Worm (Caenorhabditis elegans) whole organism, L1 larva: ENCODE data around the gene Y66D12A.24.

Experiments
- C04F5.9 ChIP-seq: sonication (generic microtip); optimal IDR thresholded peaks from 2 replicates; lab custom pipeline; 2016; ENCODE audit warnings: missing genetic modification characterization, missing compliant biosample characterization
- C16A3.4 ChIP-seq: fragments of 150-350 bp; optimal IDR thresholded peaks from 2 replicates; lab custom pipeline; 2014; ENCODE audit warnings: missing biosample characterization, missing genetic modification characterization
- C34B4.2 ChIP-seq: sonication (generic microtip); optimal IDR thresholded peaks from 2 replicates; lab custom pipeline; 2017; ENCODE audit warnings: mild to moderate bottlenecking, missing genetic modification characterization, missing compliant biosample characterization
- F16B12.6 ChIP-seq: fragments of 150-350 bp; optimal IDR thresholded peaks from 2 replicates; lab custom pipeline; 2014; ENCODE audit warnings: missing biosample characterization, missing genetic modification characterization
- aha-1 ChIP-seq: fragments of 150-350 bp; optimal IDR thresholded peaks from 2 replicates; lab custom pipeline; 2014; ENCODE audit warnings: missing biosample characterization, missing genetic modification characterization
- alr-1 ChIP-seq: fragments of 200-800 bp; sonication (Bioruptor generic); optimal IDR thresholded peaks from 2 replicates; lab custom pipeline; 2018; ENCODE audit warnings: borderline replicate concordance, mild to moderate bottlenecking, missing genetic modification characterization, missing compliant biosample characterization
- ama-1 ChIP-seq: fragments of 150-350 bp; optimal IDR thresholded peaks from 2 replicates; lab custom pipeline; 2014
- ceh-82 ChIP-seq, 3 experiments: fragments of 150-350 bp in 1 of 3; sonication (generic microtip) in 2 of 3; optimal IDR thresholded peaks; 2 replicates each; lab custom pipeline; 2014 to 2017; ENCODE audit warnings: missing biosample characterization in 3 of 3, missing genetic modification characterization in 3 of 3
- ceh-88 ChIP-seq: fragments of 200-800 bp; sonication (Bioruptor generic); IDR thresholded peaks from 2 replicates; pipeline ENCODE4 v1.3.6; 2022; ENCODE audit warnings: missing genetic modification characterization, missing compliant biosample characterization
- ces-1 ChIP-seq: fragments of 150-350 bp; optimal IDR thresholded peaks from 2 replicates; lab custom pipeline; 2014; ENCODE audit warnings: missing biosample characterization, missing genetic modification reagents, missing genetic modification characterization
- egl-13 ChIP-seq: sonication (generic microtip); optimal IDR thresholded peaks from 2 replicates; lab custom pipeline; 2016; ENCODE audit warnings: missing genotype, missing genetic modification reagents, missing genetic modification characterization, missing compliant biosample characterization
- egl-27 ChIP-seq, 2 experiments: fragments of 150-350 bp in 1 of 2; sonication (generic microtip); optimal IDR thresholded peaks; 3 replicates each; lab custom pipeline; 2017 to 2018; ENCODE audit warnings: missing biosample characterization in 2 of 2, missing genetic modification characterization in 2 of 2, missing genetic modification reagents in 2 of 2
- elt-2 ChIP-seq: sonication (generic microtip); optimal IDR thresholded peaks from 2 replicates; lab custom pipeline; 2016; ENCODE audit warnings: missing genetic modification characterization, mild to moderate bottlenecking, inconsistent platforms, missing compliant biosample characterization, missing genetic modification reagents
- ets-5 ChIP-seq: fragments of 200-800 bp; sonication (Bioruptor generic); IDR thresholded peaks from 2 replicates; pipeline ENCODE4 v1.3.6; 2022; ENCODE audit warnings: missing genetic modification characterization, missing compliant biosample characterization
- fkh-4 ChIP-seq: sonication (generic microtip); optimal IDR thresholded peaks from 2 replicates; lab custom pipeline; 2016; ENCODE audit warnings: missing compliant biosample characterization, missing genetic modification characterization, borderline replicate concordance
- fos-1 ChIP-seq: fragments of 150-350 bp; optimal IDR thresholded peaks from 2 replicates; lab custom pipeline; 2014; ENCODE audit warnings: missing biosample characterization, missing genetic modification characterization
- jun-1 ChIP-seq: fragments of 150-350 bp; optimal IDR thresholded peaks from 2 replicates; lab custom pipeline; 2014; ENCODE audit warnings: missing biosample characterization, missing genetic modification reagents, missing genetic modification characterization
- lin-14 ChIP-seq: fragments of 200-800 bp; sonication (Bioruptor generic); optimal IDR thresholded peaks from 2 replicates; lab custom pipeline; 2018; ENCODE audit warnings: mild to moderate bottlenecking, missing genetic modification characterization, moderate library complexity, missing compliant biosample characterization
- lin-15B ChIP-seq: fragments of 150-350 bp; sonication (generic microtip); optimal IDR thresholded peaks from 3 replicates; lab custom pipeline; 2014; ENCODE audit warnings: missing biosample characterization, missing genetic modification characterization
- lsy-2 ChIP-seq, 2 experiments: fragments of 150-350 bp; optimal IDR thresholded peaks; 2 replicates each; lab custom pipeline; 2014; ENCODE audit warnings: missing biosample characterization in 2 of 2, missing genetic modification characterization in 2 of 2
- mab-9 ChIP-seq: fragments of 200-800 bp; sonication (Bioruptor generic); IDR thresholded peaks from 2 replicates; pipeline ENCODE4 v1.3.6; 2022; ENCODE audit warnings: missing genetic modification reagents, missing genetic modification characterization, missing compliant biosample characterization
- nhr-11 ChIP-seq: fragments of 150-350 bp; optimal IDR thresholded peaks from 2 replicates; lab custom pipeline; 2014; ENCODE audit warnings: missing biosample characterization, missing genetic modification characterization
- nhr-19 ChIP-seq: fragments of 200-800 bp; sonication (Bioruptor generic); conservative IDR thresholded peaks from 2 replicates; pipeline ENCODE4 v1.3.6; 2022; ENCODE audit warnings: missing genetic modification characterization, missing compliant biosample characterization
- nhr-20 ChIP-seq: sonication (generic microtip); optimal IDR thresholded peaks from 2 replicates; lab custom pipeline; 2016; ENCODE audit warnings: mild to moderate bottlenecking, missing genetic modification characterization, missing compliant biosample characterization
- nhr-237 ChIP-seq: fragments of 150-350 bp; optimal IDR thresholded peaks from 2 replicates; lab custom pipeline; 2014; ENCODE audit warnings: missing biosample characterization, missing genetic modification characterization
- nhr-77 ChIP-seq: fragments of 150-350 bp; optimal IDR thresholded peaks from 2 replicates; lab custom pipeline; 2014; ENCODE audit warnings: missing biosample characterization, missing genetic modification characterization
- nhr-84 ChIP-seq: sonication (generic microtip); optimal IDR thresholded peaks from 2 replicates; lab custom pipeline; 2017; ENCODE audit warnings: missing biosample characterization, missing genetic modification characterization
- nhr-85 ChIP-seq: sonication (generic microtip); peaks from one replicate; lab custom pipeline; 2016; ENCODE audit warnings: missing genetic modification characterization, inconsistent platforms, missing compliant biosample characterization
- pag-3 ChIP-seq: sonication (generic microtip); optimal IDR thresholded peaks from 2 replicates; lab custom pipeline; 2017; ENCODE audit warnings: missing genetic modification characterization, mild to moderate bottlenecking, missing compliant biosample characterization, antibody characterized with exemption, borderline replicate concordance; ENCODE audit not compliant: insufficient read depth
- pax-3 ChIP-seq: fragments of 200-800 bp; sonication (Bioruptor generic); optimal IDR thresholded peaks from 2 replicates; lab custom pipeline; 2018; ENCODE audit warnings: mild to moderate bottlenecking, missing genetic modification characterization, moderate library complexity, missing compliant biosample characterization
- pqm-1 ChIP-seq: sonication (generic microtip); optimal IDR thresholded peaks from 3 replicates; lab custom pipeline; 2017; ENCODE audit warnings: missing biosample characterization, missing genetic modification characterization
- rnt-1 ChIP-seq: sonication (generic microtip); optimal IDR thresholded peaks from 2 replicates; lab custom pipeline; 2016; ENCODE audit warnings: mild to moderate bottlenecking, missing genetic modification characterization, moderate library complexity, missing compliant biosample characterization
- snu-23 ChIP-seq: sonication (generic microtip); optimal IDR thresholded peaks from 2 replicates; lab custom pipeline; 2016; ENCODE audit warnings: missing genetic modification characterization, missing compliant biosample characterization
- sox-4 ChIP-seq: sonication (generic microtip); optimal IDR thresholded peaks from 2 replicates; lab custom pipeline; 2016; ENCODE audit warnings: missing genetic modification characterization, missing compliant biosample characterization
- sup-37 ChIP-seq: fragments of 200-800 bp; sonication (Bioruptor generic); optimal IDR thresholded peaks from 2 replicates; lab custom pipeline; 2018; ENCODE audit warnings: mild to moderate bottlenecking, missing genetic modification characterization, missing compliant biosample characterization
- tlp-1 ChIP-seq: fragments of 150-350 bp; optimal IDR thresholded peaks from 2 replicates; lab custom pipeline; 2014; ENCODE audit warnings: missing biosample characterization, missing genetic modification characterization
- unc-62 ChIP-seq: fragments of 150-350 bp; optimal IDR thresholded peaks from 2 replicates; lab custom pipeline; 2014; ENCODE audit warnings: missing biosample characterization, missing genetic modification reagents, missing genetic modification characterization
- unc-98 ChIP-seq: fragments of 200-800 bp; sonication (Bioruptor generic); IDR thresholded peaks from 2 replicates; pipeline ENCODE4 v1.3.6; 2022; ENCODE audit warnings: missing genetic modification characterization, missing compliant biosample characterization
- vab-15 ChIP-seq: sonication (generic microtip); optimal IDR thresholded peaks from 2 replicates; lab custom pipeline; 2017; ENCODE audit warnings: missing genotype, mild to moderate bottlenecking, missing genetic modification characterization, missing compliant biosample characterization

Gene Y66D12A.24

DNA sequence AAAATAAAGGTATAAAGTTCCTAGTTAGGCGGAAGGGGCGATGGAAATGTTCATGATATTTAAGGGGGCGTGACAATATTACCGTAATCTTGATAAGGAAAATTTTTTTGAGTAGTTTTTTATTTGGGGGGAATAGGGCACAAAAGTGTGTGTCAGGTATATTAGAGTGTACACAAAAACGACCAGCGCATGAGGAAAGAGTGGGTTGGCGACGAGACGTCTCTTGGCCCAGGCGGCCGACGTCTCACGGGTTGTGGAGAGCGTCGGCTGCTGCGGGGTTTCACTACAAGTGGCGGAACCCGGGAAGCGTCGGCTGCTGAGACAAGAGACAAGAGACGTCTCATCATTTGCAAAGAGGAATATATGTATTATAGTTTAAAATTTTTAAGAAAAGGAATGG is 32.9 kb upstream of the Y66D12A.24 start (continued):
- TF ChIP-seq vab-15 (tag; lab: Kevin White, UChicago) (no peak), nhr-19 (no peak), elt-2 (peak; percentile 51), snu-23 (GFP tag; lab: Kevin White, UChicago) (peak; percentile 44), alr-1 (tag; lab: Kevin White, UChicago) (no peak), nhr-85 (tag; lab: Kevin White, UChicago) (peak; percentile 59), lin-14 (GFP tag; lab: Kevin White, UChicago) (peak; percentile 53), ceh-88 (GFP tag; lab: Robert Waterston, UW) (no peak), lin-15B (peak; percentile 10), pqm-1 (tag; lab: Kevin White, UChicago) (no peak), egl-27 (tag; optimal IDR thresholded peaks at IDR 0.05; lab: Kevin White, UChicago) (no peak), pax-3 (tag; lab: Kevin White, UChicago) (no peak), nhr-20 (peak; percentile 25), mab-9 (peak; percentile 42; the same call in 1 of the 2 replicates), fos-1 (tag; lab: Kevin White, UChicago) (no peak), ces-1 (GFP tag; lab: Kevin White, UChicago) (no peak), aha-1 (tag; lab: Kevin White, UChicago) (no peak), unc-98 (GFP tag; lab: Robert Waterston, UW) (no peak), lsy-2 (tag; optimal IDR thresholded peaks at IDR 0.05; lab: Kevin White, UChicago) (no peak), nhr-237 (tag; lab: Kevin White, UChicago) (no peak), ets-5 (GFP tag; lab: Robert Waterston, UW) (no peak), fkh-4 (tag; lab: Kevin White, UChicago) (no peak), pag-3 (tag; lab: Kevin White, UChicago) (no peak), C04F5.9 (no peak), C16A3.4 (tag; lab: Kevin White, UChicago) (no peak), nhr-11 (tag; lab: Kevin White, UChicago) (no peak), sox-4 (tag; lab: Kevin White, UChicago) (no peak), unc-62 (GFP tag; lab: Kevin White, UChicago) (no peak), F16B12.6 (tag; lab: Kevin White, UChicago) (no peak), nhr-77 (tag; lab: Kevin White, UChicago) (peak; percentile 63), rnt-1 (peak; percentile 29), ama-1 (lab: Kevin White, UChicago) (no peak), tlp-1 (tag; lab: Kevin White, UChicago) (no peak), egl-13 (no peak), jun-1 (tag; lab: Kevin White, UChicago) (no peak), sup-37 (GFP tag; lab: Kevin White, UChicago) (peak; percentile 16), ceh-82 (tag; optimal IDR thresholded peaks at IDR 0.05; lab: Kevin White, UChicago) (peak in 2 of 3 experiments; percentile 4 to 16), C34B4.2 (tag; lab: Kevin White, UChicago) (no peak)
- TF ChIP-seq, all 84 proteins: peak for 22

DNA sequence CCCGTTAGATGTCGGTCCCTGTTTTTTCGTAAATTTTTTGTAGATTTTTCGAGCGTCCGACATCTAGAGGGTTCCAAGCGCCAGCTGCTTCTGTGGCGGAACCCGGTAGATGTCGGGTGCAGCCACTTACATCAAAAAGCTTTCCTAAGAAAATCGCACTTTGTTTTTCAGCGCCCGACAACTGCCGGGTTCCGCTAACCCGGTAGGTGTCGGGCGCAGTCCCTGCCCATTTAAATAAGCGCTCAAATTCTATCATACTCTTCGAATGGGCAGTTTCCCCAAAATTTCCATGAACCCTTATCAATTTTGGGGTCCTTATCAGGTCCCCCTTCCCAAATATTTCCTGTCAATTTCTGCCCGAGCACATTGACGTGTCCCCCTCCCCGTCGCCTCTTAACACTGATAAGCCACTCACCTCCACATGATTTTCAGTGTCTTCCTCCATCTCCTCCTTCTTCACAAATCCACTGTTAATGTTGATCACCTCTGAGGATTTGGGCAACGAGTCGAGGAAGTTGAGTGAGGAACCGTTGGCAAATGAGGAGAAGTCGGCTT is 31.2 kb upstream of the Y66D12A.24 start:
- TF ChIP-seq elt-2 (peak; percentile 74), nhr-84 (tag; lab: Kevin White, UChicago) (no peak)
